Fruit fly (Drosophila melanogaster): ENCODE measurements around the gene CG17687.

dm6 chr3L:13381160-13381559 lies 32.3 kb downstream of the CG17687 start, which contains the start of gene CG14107:
- TF ChIP-seq OdsH (GFP tag; optimal IDR thresholded peaks at IDR 0.05) (no peak), usp (GFP tag; optimal IDR thresholded peaks at IDR 0.05) (no peak), dl (GFP tag; optimal IDR thresholded peaks at IDR 0.05; ENCODE audit: insufficient read depth in 1 of 2, partially characterized antibody in 2 of 2) (no peak), rgr (GFP tag; optimal IDR thresholded peaks at IDR 0.05) (no peak), lola (GFP tag; optimal IDR thresholded peaks at IDR 0.05) (no peak), jim (GFP tag; optimal IDR thresholded peaks at IDR 0.05) (no peak), Myc (optimal IDR thresholded peaks at IDR 0.05) (no peak), Hr83 (GFP tag; optimal IDR thresholded peaks at IDR 0.05; ENCODE audit: poor library complexity, severe bottlenecking) (no peak), h (GFP tag; optimal IDR thresholded peaks at IDR 0.05) (no peak)
